Worm (Caenorhabditis elegans) whole organism, L4 larva: ENCODE measurements around the gene C16A11.2.

Experiments
- D1046.2 ChIP-seq: fragments of 200-800 bp; sonication (Bioruptor generic); IDR thresholded peaks from 2 replicates; pipeline ENCODE4 v1.3.6; 2022; ENCODE audit warnings: missing genetic modification characterization, missing compliant biosample characterization
- F26F4.8 ChIP-seq: fragments of 200-800 bp; sonication (Bioruptor generic); conservative IDR thresholded peaks from 2 replicates; pipeline ENCODE4 v1.3.6; 2022; ENCODE audit warnings: missing genetic modification characterization, missing compliant biosample characterization
- F44E2.7 ChIP-seq: fragments of 200-800 bp; sonication (Bioruptor generic); IDR thresholded peaks from 2 replicates; pipeline ENCODE4 v2.1.2; 2022; ENCODE audit warnings: missing genetic modification characterization, missing compliant biosample characterization
- F49E8.2 ChIP-seq: sonication (generic microtip); optimal IDR thresholded peaks from 2 replicates; lab custom pipeline; 2016; ENCODE audit warnings: missing compliant biosample characterization, mild to moderate bottlenecking, missing genetic modification characterization, borderline replicate concordance
- R02D3.7 ChIP-seq: fragments of 150-350 bp; sonication (generic microtip); optimal IDR thresholded peaks from 3 replicates; lab custom pipeline; 2014; ENCODE audit warnings: missing biosample characterization, missing genetic modification characterization
- T26A8.4 ChIP-seq: fragments of 200-800 bp; sonication (Bioruptor generic); IDR thresholded peaks from 2 replicates; pipeline ENCODE4 v1.3.6; 2022; ENCODE audit warnings: missing genetic modification characterization, missing compliant biosample characterization
- Y105C5A.15 ChIP-seq: fragments of 200-800 bp; sonication (Bioruptor generic); IDR thresholded peaks from 2 replicates; pipeline ENCODE4 v1.3.6; 2022; ENCODE audit warnings: missing genetic modification characterization, missing compliant biosample characterization
- Y75B8A.6 ChIP-seq: fragments of 200-800 bp; sonication (Bioruptor generic); IDR thresholded peaks from 2 replicates; pipeline ENCODE4 v1.3.6; 2022; ENCODE audit warnings: missing genetic modification reagents, missing genetic modification characterization, missing compliant biosample characterization
- ama-1 ChIP-seq: fragments of 150-350 bp; optimal IDR thresholded peaks from 2 replicates; lab custom pipeline; 2014; ENCODE audit warnings: inconsistent platforms, mixed read lengths
- arid-1 ChIP-seq: fragments of 200-800 bp; sonication (Bioruptor generic); conservative IDR thresholded peaks from 2 replicates; pipeline ENCODE4 v1.3.6; 2022; ENCODE audit warnings: missing genetic modification reagents, missing genetic modification characterization, missing compliant biosample characterization
- attf-4 ChIP-seq: sonication (generic microtip); optimal IDR thresholded peaks from 3 replicates; lab custom pipeline; 2017; ENCODE audit warnings: missing biosample characterization, missing genetic modification characterization
- ceh-32 ChIP-seq: sonication (generic microtip); optimal IDR thresholded peaks from 2 replicates; lab custom pipeline; 2016; ENCODE audit warnings: mild to moderate bottlenecking, missing genetic modification characterization, missing compliant biosample characterization; ENCODE audit not compliant: poor library complexity
- ceh-44 ChIP-seq: fragments of 200-800 bp; sonication (Bioruptor generic); IDR thresholded peaks from 2 replicates; pipeline ENCODE4 v1.3.6; 2022; ENCODE audit warnings: missing genetic modification reagents, missing genetic modification characterization, missing compliant biosample characterization
- ceh-62 ChIP-seq: sonication (generic microtip); optimal IDR thresholded peaks from 2 replicates; lab custom pipeline; 2017; ENCODE audit warnings: missing biosample characterization, missing genetic modification characterization
- ceh-82 ChIP-seq: sonication (generic microtip); optimal IDR thresholded peaks from 2 replicates; lab custom pipeline; 2017; ENCODE audit warnings: missing biosample characterization, missing genetic modification characterization
- cey-2 ChIP-seq: sonication (generic microtip); optimal IDR thresholded peaks from 3 replicates; lab custom pipeline; 2017; ENCODE audit warnings: missing genetic modification characterization, mild to moderate bottlenecking, missing compliant biosample characterization, antibody characterized with exemption, borderline replicate concordance; ENCODE audit not compliant: insufficient read depth
- daf-8 ChIP-seq: fragments of 200-800 bp; sonication (Bioruptor generic); IDR thresholded peaks from 2 replicates; pipeline ENCODE4 v1.3.6; 2022; ENCODE audit warnings: missing genetic modification characterization, missing compliant biosample characterization
- dmd-6 ChIP-seq: fragments of 200-800 bp; sonication (Bioruptor generic); IDR thresholded peaks from 2 replicates; pipeline ENCODE4 v1.3.6; 2022; ENCODE audit warnings: missing genetic modification reagents, missing genetic modification characterization, missing compliant biosample characterization
- dmd-8 ChIP-seq: fragments of 200-800 bp; sonication (Bioruptor generic); IDR thresholded peaks from 2 replicates; pipeline ENCODE4 v1.3.6; 2022; ENCODE audit warnings: missing genetic modification characterization, missing compliant biosample characterization
- dpl-1 ChIP-seq: fragments of 150-350 bp; optimal IDR thresholded peaks from 2 replicates; lab custom pipeline; 2014; ENCODE audit warnings: missing biosample characterization, missing genetic modification reagents, missing genetic modification characterization
- duxl-1 ChIP-seq: sonication (generic microtip); optimal IDR thresholded peaks from 2 replicates; lab custom pipeline; 2016; ENCODE audit warnings: mild to moderate bottlenecking, missing genetic modification characterization, moderate library complexity, missing compliant biosample characterization; ENCODE audit not compliant: poor library complexity
- dve-1 ChIP-seq: sonication (generic microtip); optimal IDR thresholded peaks from 2 replicates; lab custom pipeline; 2017; ENCODE audit warnings: antibody characterized with exemption, mild to moderate bottlenecking, missing genetic modification characterization, missing compliant biosample characterization; ENCODE audit not compliant: insufficient read depth
- egl-43 ChIP-seq: fragments of 200-800 bp; sonication (Bioruptor generic); IDR thresholded peaks from 2 replicates; pipeline ENCODE4 v1.3.6; 2022; ENCODE audit warnings: missing genetic modification reagents, missing genetic modification characterization, missing compliant biosample characterization
- hif-1 ChIP-seq, 2 experiments: sonication (generic microtip); optimal IDR thresholded peaks; 2 replicates each; lab custom pipeline; 2016 to 2017; ENCODE audit warnings: missing compliant biosample characterization in 2 of 2, missing genetic modification characterization in 2 of 2, missing genetic modification reagents in 2 of 2, missing genotype in 2 of 2, mild to moderate bottlenecking in 1 of 2
- jun-1 ChIP-seq: fragments of 150-350 bp; optimal IDR thresholded peaks from 2 replicates; lab custom pipeline; 2014; ENCODE audit warnings: missing biosample characterization, missing genetic modification reagents, missing genetic modification characterization
- lim-7 ChIP-seq: fragments of 200-800 bp; sonication (Bioruptor generic); IDR thresholded peaks from 2 replicates; pipeline ENCODE4 v1.3.6; 2022; ENCODE audit warnings: missing genetic modification characterization, missing compliant biosample characterization
- lin-1 ChIP-seq: fragments of 200-800 bp; sonication (Bioruptor generic); IDR thresholded peaks from 2 replicates; pipeline ENCODE4 v1.3.6; 2022; ENCODE audit warnings: missing genetic modification reagents, missing genetic modification characterization, missing compliant biosample characterization
- lin-13 ChIP-seq: fragments of 150-350 bp; optimal IDR thresholded peaks from 2 replicates; lab custom pipeline; 2014; ENCODE audit warnings: missing biosample characterization, missing genetic modification reagents, missing genetic modification characterization
- lin-15B ChIP-seq: fragments of 150-350 bp; sonication (generic microtip); optimal IDR thresholded peaks from 3 replicates; lab custom pipeline; 2014; ENCODE audit warnings: missing biosample characterization, missing genetic modification characterization
- lin-29 ChIP-seq: fragments of 200-800 bp; sonication (Bioruptor generic); IDR thresholded peaks from 2 replicates; pipeline ENCODE4 v1.3.6; 2022; ENCODE audit warnings: missing genetic modification reagents, missing genetic modification characterization, missing compliant biosample characterization
- lin-38 ChIP-seq: fragments of 200-800 bp; sonication (Bioruptor generic); IDR thresholded peaks from 2 replicates; pipeline ENCODE4 v1.3.6; 2022; ENCODE audit warnings: missing genetic modification reagents, missing genetic modification characterization, missing compliant biosample characterization
- lir-3 ChIP-seq: sonication (generic microtip); optimal IDR thresholded peaks from 2 replicates; lab custom pipeline; 2016; ENCODE audit warnings: mild to moderate bottlenecking, missing genetic modification characterization, missing compliant biosample characterization
- lsy-2 ChIP-seq, 2 experiments: fragments of 150-350 bp in 1 of 2; sonication (generic microtip) in 1 of 2; optimal IDR thresholded peaks; 2 replicates each; lab custom pipeline; 2014 to 2017; ENCODE audit warnings: missing biosample characterization in 2 of 2, missing genetic modification characterization in 2 of 2
- mdt-29 ChIP-seq: fragments of 200-800 bp; sonication (Bioruptor generic); IDR thresholded peaks from 2 replicates; pipeline ENCODE4 v1.3.6; 2022; ENCODE audit warnings: missing genetic modification reagents, missing genetic modification characterization, missing compliant biosample characterization
- mep-1 ChIP-seq: fragments of 150-350 bp; sonication (generic microtip); optimal IDR thresholded peaks from 3 replicates; lab custom pipeline; 2014; ENCODE audit warnings: missing biosample characterization, missing genetic modification characterization
- mxl-3 ChIP-seq: fragments of 200-800 bp; sonication (Bioruptor generic); optimal IDR thresholded peaks from 2 replicates; lab custom pipeline; 2018; ENCODE audit warnings: mild to moderate bottlenecking, missing genetic modification characterization, missing compliant biosample characterization
- nhr-102 ChIP-seq: sonication (generic microtip); optimal IDR thresholded peaks from 2 replicates; lab custom pipeline; 2016; ENCODE audit warnings: mild to moderate bottlenecking, missing genetic modification characterization, moderate library complexity, missing compliant biosample characterization
- nhr-41 ChIP-seq: fragments of 200-800 bp; sonication (Bioruptor generic); IDR thresholded peaks from 2 replicates; pipeline ENCODE4 v1.3.6; 2022; ENCODE audit warnings: missing genetic modification reagents, missing genetic modification characterization, missing compliant biosample characterization
- nhr-76 ChIP-seq: fragments of 150-350 bp; optimal IDR thresholded peaks from 2 replicates; lab custom pipeline; 2014; ENCODE audit warnings: missing biosample characterization, missing genetic modification characterization
- rbr-2 ChIP-seq: sonication (generic microtip); optimal IDR thresholded peaks from 2 replicates; lab custom pipeline; 2016; ENCODE audit warnings: missing genotype, missing genetic modification characterization, missing compliant biosample characterization
- saeg-2 ChIP-seq: fragments of 200-800 bp; sonication (Bioruptor generic); IDR thresholded peaks from 2 replicates; pipeline ENCODE4 v1.3.6; 2022; ENCODE audit warnings: missing genetic modification reagents, missing genetic modification characterization, missing compliant biosample characterization
- sdz-12 ChIP-seq: fragments of 200-800 bp; sonication (Bioruptor generic); optimal IDR thresholded peaks from 2 replicates; lab custom pipeline; 2018; ENCODE audit warnings: mild to moderate bottlenecking, missing genetic modification characterization, missing compliant biosample characterization
- set-16 ChIP-seq: fragments of 200-800 bp; sonication (Bioruptor generic); IDR thresholded peaks from 2 replicates; pipeline ENCODE4 v1.3.6; 2022; ENCODE audit warnings: missing genetic modification reagents, missing genetic modification characterization, missing compliant biosample characterization
- skn-1 ChIP-seq: fragments of 150-350 bp; optimal IDR thresholded peaks from 2 replicates; lab custom pipeline; 2014; ENCODE audit warnings: missing biosample characterization, missing genetic modification characterization
- spr-1 ChIP-seq: sonication (generic microtip); optimal IDR thresholded peaks from 2 replicates; lab custom pipeline; 2016; ENCODE audit warnings: mild to moderate bottlenecking, missing genetic modification characterization, missing compliant biosample characterization
- tag-97 ChIP-seq: fragments of 200-800 bp; sonication (Bioruptor generic); IDR thresholded peaks from 2 replicates; pipeline ENCODE4 v1.3.6; 2022; ENCODE audit warnings: missing genetic modification characterization, missing compliant biosample characterization
- tra-1 ChIP-seq: fragments of 200-800 bp; sonication (Bioruptor generic); IDR thresholded peaks from 2 replicates; pipeline ENCODE4 v1.3.6; 2022; ENCODE audit warnings: missing genetic modification reagents, missing genetic modification characterization, missing compliant biosample characterization
- unc-39 ChIP-seq: sonication (generic microtip); optimal IDR thresholded peaks from 2 replicates; lab custom pipeline; 2017; ENCODE audit warnings: missing biosample characterization, missing genetic modification characterization
- zfp-2 ChIP-seq: sonication (generic microtip); optimal IDR thresholded peaks from 2 replicates; lab custom pipeline; 2016; ENCODE audit warnings: mild to moderate bottlenecking, missing genetic modification characterization, missing compliant biosample characterization
- zfp-3 ChIP-seq: fragments of 200-800 bp; sonication (Bioruptor generic); conservative IDR thresholded peaks from 2 replicates; pipeline ENCODE4 v1.3.6; 2022; ENCODE audit warnings: missing genetic modification reagents, missing genetic modification characterization, missing compliant biosample characterization

The C16A11.2 gene

DNA sequence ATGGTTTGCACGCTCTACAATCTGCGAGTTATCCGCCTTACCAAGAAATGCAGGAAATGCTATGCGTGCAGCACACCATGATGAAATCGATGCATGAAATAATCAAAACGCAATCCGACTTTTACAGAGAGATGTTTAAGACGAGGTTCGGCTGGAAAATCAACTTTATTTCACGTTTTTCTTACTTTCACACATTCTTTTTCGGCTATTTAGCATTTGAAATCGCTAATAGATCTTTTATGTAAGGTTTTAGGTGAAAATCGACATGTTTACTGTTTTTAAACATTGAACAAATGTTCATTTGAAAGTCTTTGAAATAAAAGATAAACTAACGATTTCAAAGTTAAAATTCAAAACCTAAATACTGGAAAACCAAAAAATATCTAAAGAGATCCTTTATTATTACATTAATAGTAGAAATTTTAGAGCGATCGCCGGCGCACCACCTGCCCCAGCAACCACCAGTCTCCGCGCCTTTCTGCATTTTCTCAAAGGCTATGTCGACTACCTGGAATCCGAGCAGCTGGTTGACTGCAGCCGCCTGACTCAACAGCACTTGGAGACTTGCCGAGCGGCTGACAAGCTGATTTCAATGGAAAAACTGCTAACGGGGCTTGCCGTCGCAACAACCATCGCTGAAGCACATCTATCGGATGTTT is 9.8 kb upstream of the C16A11.2 start (continued):
- TF ChIP-seq dpl-1 (GFP tag; lab: Kevin White, UChicago) = no peak
- TF ChIP-seq sdz-12 = no peak
- no peak for TF ChIP-seq lin-29
- TF ChIP-seq mep-1 (tag; lab: Kevin White, UChicago) = no peak
- TF ChIP-seq daf-8 (GFP tag; lab: Robert Waterston, UW) = no peak
- TF ChIP-seq skn-1 (tag; lab: Kevin White, UChicago) = no peak
- TF ChIP-seq dve-1 (tag; lab: Kevin White, UChicago) = no peak
- TF ChIP-seq saeg-2 = 0 out of 2 replicates have a peak, but pooled peaks have one; percentile 29
- no peak for TF ChIP-seq Y75B8A.6 (GFP tag; lab: Robert Waterston, UW)
- TF ChIP-seq lir-3 (tag; lab: Kevin White, UChicago) = no peak
- TF ChIP-seq mdt-29 (GFP tag; lab: Robert Waterston, UW) = no peak
- TF ChIP-seq rbr-2 (tag; lab: Kevin White, UChicago) = no peak
- no peak for TF ChIP-seq tag-97 (GFP tag; lab: Robert Waterston, UW)
- 0 out of 2 replicates have a peak, but pooled peaks have one; percentile 21 for TF ChIP-seq lin-1 (GFP tag; lab: Robert Waterston, UW)
- peak; percentile 81 for TF ChIP-seq egl-43 (GFP tag; lab: Robert Waterston, UW)
- TF ChIP-seq ceh-82 (tag; lab: Kevin White, UChicago) = no peak
- TF ChIP-seq jun-1 (tag; lab: Kevin White, UChicago) = no peak
- no peak for TF ChIP-seq T26A8.4
- no peak for TF ChIP-seq ama-1
- TF ChIP-seq set-16 (GFP tag; lab: Robert Waterston, UW) = peak; percentile 67
- TF ChIP-seq F26F4.8 (GFP tag; lab: Robert Waterston, UW) = peak; percentile 66; the same call in 1 of the 2 replicates
- TF ChIP-seq ceh-32 (tag; lab: Kevin White, UChicago) = no peak
- TF ChIP-seq F49E8.2 (tag; lab: Kevin White, UChicago) = peak; percentile 20
- no peak for TF ChIP-seq nhr-41 (GFP tag; lab: Robert Waterston, UW)
- no peak for TF ChIP-seq nhr-76
- TF ChIP-seq D1046.2 (GFP tag; lab: Robert Waterston, UW) = peak; percentile 7; the same call in 1 of the 2 replicates
- TF ChIP-seq arid-1 (GFP tag; lab: Robert Waterston, UW) = peak; percentile 63
- TF ChIP-seq lin-13 (GFP tag; lab: Kevin White, UChicago) = no peak
- TF ChIP-seq ceh-44 (GFP tag; lab: Robert Waterston, UW) = no peak
- no peak for TF ChIP-seq zfp-2
- no peak for TF ChIP-seq lin-15B (tag; lab: Kevin White, UChicago)
- TF ChIP-seq lin-38 (GFP tag; lab: Robert Waterston, UW) = peak; percentile 59
- no peak for TF ChIP-seq attf-4 (tag; lab: Kevin White, UChicago)
- no peak for TF ChIP-seq tra-1 (GFP tag; lab: Robert Waterston, UW)
- TF ChIP-seq lim-7 = no peak
- TF ChIP-seq mxl-3 (GFP tag; lab: Kevin White, UChicago) = no peak
- no peak for TF ChIP-seq hif-1 (tag; optimal IDR thresholded peaks at IDR 0.05; lab: Kevin White, UChicago)
- no peak for TF ChIP-seq R02D3.7 (tag; lab: Kevin White, UChicago)
- TF ChIP-seq F44E2.7 = no peak
- no peak for TF ChIP-seq zfp-3 (GFP tag; lab: Robert Waterston, UW)
- TF ChIP-seq unc-39 (tag; lab: Kevin White, UChicago) = no peak
- TF ChIP-seq ceh-62 = no peak
- no peak for TF ChIP-seq duxl-1
- TF ChIP-seq dmd-6 (GFP tag; lab: Robert Waterston, UW) = no peak
- TF ChIP-seq spr-1 = no peak
- no peak for TF ChIP-seq cey-2 (tag; lab: Kevin White, UChicago)
- TF ChIP-seq dmd-8 (GFP tag; lab: Robert Waterston, UW) = 0 out of 2 replicates have a peak, but pooled peaks have one; percentile 28
- TF ChIP-seq nhr-102 (tag; lab: Kevin White, UChicago) = no peak
- no peak for TF ChIP-seq Y105C5A.15 (GFP tag; lab: Robert Waterston, UW)
- TF ChIP-seq lsy-2 (tag; optimal IDR thresholded peaks at IDR 0.05; lab: Kevin White, UChicago) = no peak
